Fruit fly (Drosophila melanogaster) S2 (cell line): ENCODE results near the gene AANATL2.

Source experiments
- CG8478 ChIP-seq: fragments of >200 bp; optimal IDR thresholded peaks from 2 replicates; lab custom pipeline; 2018
- CTCF ChIP-seq, 2 experiments: fragments of >200 bp; optimal IDR thresholded peaks; 2 replicates each; lab custom pipeline; 2018

DNA sequence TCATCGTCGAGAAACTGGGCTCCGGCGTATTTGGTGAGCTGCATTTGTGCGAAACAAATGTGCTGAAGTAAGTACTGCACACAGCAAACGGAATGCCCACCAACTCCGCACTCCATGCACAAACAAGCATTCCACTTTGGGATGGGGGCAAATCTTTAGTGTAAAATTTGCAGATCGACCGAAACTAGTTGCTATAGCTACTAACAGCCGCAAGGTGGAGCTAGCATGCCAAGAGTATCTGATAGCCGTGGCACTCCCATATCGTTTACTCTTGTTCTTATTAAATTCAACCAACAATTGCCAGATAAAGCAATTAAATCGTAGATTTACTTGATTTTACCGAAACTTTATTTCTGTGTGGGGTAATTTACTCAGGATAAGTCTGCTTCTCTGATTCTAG is 46.0 kb downstream of the AANATL2 start:
- no peak for TF ChIP-seq CG8478
- TF ChIP-seq CTCF (optimal IDR thresholded peaks at IDR 0.05; lab: Kevin White, UChicago): peak; percentile 35 to 55
